Fruit fly (Drosophila melanogaster): Measurements from ENCODE around the gene CG4896.
A peak's percentile ranks its signal among the peaks of the same experiment; 100 is the strongest.

DNA sequence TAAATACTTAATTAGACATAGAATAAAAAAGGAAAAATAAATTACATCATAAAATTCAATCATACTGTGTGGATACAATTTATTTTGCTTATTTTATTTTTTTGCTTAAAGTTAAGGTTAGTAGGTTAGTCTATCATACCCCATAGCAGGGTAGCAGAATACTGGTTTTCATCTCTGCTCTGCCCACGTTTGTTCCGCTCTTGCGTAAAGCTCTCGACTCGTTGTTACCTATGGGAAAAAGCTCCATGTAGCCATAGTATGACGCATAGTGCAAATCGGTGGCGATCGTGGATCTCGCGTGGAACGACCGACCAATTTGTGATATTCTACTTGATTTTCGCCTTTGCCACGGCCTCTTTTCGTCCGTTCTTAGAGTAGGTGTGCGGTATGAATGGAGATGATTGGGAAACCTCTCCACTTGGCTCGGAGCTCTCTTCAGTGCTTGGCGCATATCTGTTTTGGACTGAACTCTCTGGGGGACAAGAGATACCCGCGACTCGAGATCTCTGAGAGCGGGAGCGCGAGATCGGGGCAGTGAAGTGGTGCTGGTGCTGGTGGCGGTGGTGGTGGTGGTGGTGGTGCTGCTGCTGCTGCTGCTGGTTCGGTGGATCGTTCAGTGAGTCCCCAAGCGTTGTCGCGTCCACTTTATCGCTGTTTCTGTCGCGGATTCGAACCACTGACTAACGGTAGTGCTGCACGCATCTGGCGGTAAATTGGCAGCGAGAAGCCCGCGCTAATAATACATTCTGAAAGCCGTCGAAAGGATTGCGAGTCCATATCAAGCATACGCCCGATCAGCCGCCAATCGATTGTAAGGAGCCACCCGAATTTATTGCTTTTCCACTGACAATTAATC is 8.4 kb downstream of the CG4896 start, which contains the start of gene CG5001:
- TF ChIP-seq Myc (optimal IDR thresholded peaks at IDR 0.05): no peak
- TF ChIP-seq h (GFP tag; optimal IDR thresholded peaks at IDR 0.05): peak; percentile 80
- TF ChIP-seq Dfd (GFP tag; optimal IDR thresholded peaks at IDR 0.05): no peak
- peak; percentile 38 for TF ChIP-seq CG32264 (GFP tag; optimal IDR thresholded peaks at IDR 0.05)
- no peak for TF ChIP-seq Hnf4 (GFP tag; optimal IDR thresholded peaks at IDR 0.05)
